Worm (Caenorhabditis elegans): ENCODE results near the gene rpa-1.

The rpa-1 gene

ce11 chrII:7708540-7708939 lies 44.2 kb downstream of the rpa-1 start, which contains the start of gene B0495.9 (continued):
- peak; percentile 90 for TF ChIP-seq hlh-15 (tag; optimal IDR thresholded peaks at IDR 0.05)
- TF ChIP-seq hlh-6 (tag; optimal IDR thresholded peaks at IDR 0.05), result peak; percentile 89
- peak; percentile 68 for TF ChIP-seq ceh-24 (tag; optimal IDR thresholded peaks at IDR 0.05)
- peak; percentile 84 for TF ChIP-seq K09A11.1 (tag; optimal IDR thresholded peaks at IDR 0.05; ENCODE audit: insufficient read depth)
- peak; percentile 85 for TF ChIP-seq syd-9 (tag; optimal IDR thresholded peaks at IDR 0.05)
- no peak for TF ChIP-seq pag-3 (tag; optimal IDR thresholded peaks at IDR 0.05; ENCODE audit: borderline replicate concordance)
- peak; percentile 92 for TF ChIP-seq unc-86 (tag; optimal IDR thresholded peaks at IDR 0.05)
- TF ChIP-seq ceh-22 (tag; optimal IDR thresholded peaks at IDR 0.05), result peak; percentile 78
- TF ChIP-seq T23F11.4 (GFP tag; optimal IDR thresholded peaks at IDR 0.05), result peak; percentile 84
- TF ChIP-seq ceh-19 (GFP tag; optimal IDR thresholded peaks at IDR 0.05), result peak; percentile 92
- TF ChIP-seq ceh-48 (tag; optimal IDR thresholded peaks at IDR 0.05), result peak; percentile 62
- peak; percentile 93 for TF ChIP-seq ceh-14 (tag; optimal IDR thresholded peaks at IDR 0.05)
- peak; percentile 90 for TF ChIP-seq pat-9 (tag; optimal IDR thresholded peaks at IDR 0.05)
- peak; percentile 86 for TF ChIP-seq rnt-1 (tag; optimal IDR thresholded peaks at IDR 0.05)
- peak; percentile 75 for TF ChIP-seq unc-3 (GFP tag; conservative IDR thresholded peaks at IDR 0.05)
- TF ChIP-seq unc-3 (tag; optimal IDR thresholded peaks at IDR 0.05), result peak; percentile 87
- peak; percentile 55 for TF ChIP-seq ceh-18 (tag; optimal IDR thresholded peaks at IDR 0.05)
- TF ChIP-seq dmd-4 (tag; optimal IDR thresholded peaks at IDR 0.05; ENCODE audit: borderline replicate concordance), result peak; percentile 88
- peak; percentile 89 for TF ChIP-seq fkh-6 (tag; optimal IDR thresholded peaks at IDR 0.05)
- peak; percentile 64 for TF ChIP-seq unc-42 (tag; optimal IDR thresholded peaks at IDR 0.05)
- peak; percentile 94 for TF ChIP-seq ceh-34 (tag; optimal IDR thresholded peaks at IDR 0.05)
- peak; percentile 90 for TF ChIP-seq sox-4 (tag; optimal IDR thresholded peaks at IDR 0.05)
- peak; percentile 85 for TF ChIP-seq che-1 (tag; optimal IDR thresholded peaks at IDR 0.05)
- peak; percentile 82 for TF ChIP-seq pha-2 (tag; optimal IDR thresholded peaks at IDR 0.05)
- TF ChIP-seq Y22D7AL.16 (tag; optimal IDR thresholded peaks at IDR 0.05), result peak; percentile 83
- TF ChIP-seq hlh-8 (tag; optimal IDR thresholded peaks at IDR 0.05), result peak; percentile 91
- peak; percentile 35 for TF ChIP-seq pax-1 (tag; optimal IDR thresholded peaks at IDR 0.05)
- TF ChIP-seq ceh-31 (tag; optimal IDR thresholded peaks at IDR 0.05), result peak; percentile 91
- TF ChIP-seq ttx-3 (tag; optimal IDR thresholded peaks at IDR 0.05), result peak; percentile 90
- peak; percentile 14 for TF ChIP-seq nhr-11 (tag; optimal IDR thresholded peaks at IDR 0.05)
- peak; percentile 95 for TF ChIP-seq tbx-2 (tag; optimal IDR thresholded peaks at IDR 0.05)
- peak; percentile 81 for TF ChIP-seq sdc-2 (tag; optimal IDR thresholded peaks at IDR 0.05)
- TF ChIP-seq ceh-9 (tag; optimal IDR thresholded peaks at IDR 0.05), result peak; percentile 23
- peak; percentile 71; the same call in 1 of the 2 replicates for TF ChIP-seq ceh-45 (GFP tag; IDR thresholded peaks at IDR 0.05)
- no peak for TF ChIP-seq unc-55 (GFP tag; optimal IDR thresholded peaks at IDR 0.05)
- peak; percentile 87 for TF ChIP-seq ahr-1 (tag; optimal IDR thresholded peaks at IDR 0.05)
- peak; percentile 71 for TF ChIP-seq tbx-7 (tag; optimal IDR thresholded peaks at IDR 0.05)
- TF ChIP-seq hlh-30 (tag; optimal IDR thresholded peaks at IDR 0.05; ENCODE audit: insufficient read depth), result peak; percentile 42
- no peak for TF ChIP-seq pros-1 (tag; optimal IDR thresholded peaks at IDR 0.05)
- TF ChIP-seq dve-1 (tag; optimal IDR thresholded peaks at IDR 0.05), result peak; percentile 13
- TF ChIP-seq pha-4 (tag; optimal IDR thresholded peaks at IDR 0.05), result no peak
- TF ChIP-seq fkh-10 (GFP tag; optimal IDR thresholded peaks at IDR 0.05), result peak; percentile 16
- TF ChIP-seq ets-4 (tag; optimal IDR thresholded peaks at IDR 0.05), result peak; percentile 18
- peak; percentile 75 for TF ChIP-seq mec-3 (tag; optimal IDR thresholded peaks at IDR 0.05; ENCODE audit: borderline replicate concordance)
- TF ChIP-seq ztf-16 (tag; optimal IDR thresholded peaks at IDR 0.05), result peak; percentile 93
- TF ChIP-seq fax-1 (tag; optimal IDR thresholded peaks at IDR 0.05), result peak; percentile 89
- peak; percentile 87 for TF ChIP-seq ceh-2 (tag; optimal IDR thresholded peaks at IDR 0.05)
- peak; percentile 88 for TF ChIP-seq C38D4.7 (GFP tag; optimal IDR thresholded peaks at IDR 0.05)
- peak; percentile 88 for TF ChIP-seq gmeb-2 (tag; optimal IDR thresholded peaks at IDR 0.05)
- TF ChIP-seq hlh-13 (GFP tag; optimal IDR thresholded peaks at IDR 0.05), result peak; percentile 73
- peak; percentile 81 for TF ChIP-seq zip-5 (tag; optimal IDR thresholded peaks at IDR 0.05)

All from whole organism, late embryonic.